Worm (Caenorhabditis elegans): ENCODE results near the gene Y22D7AL.1.

ce11 chrIII:1622329-1622728, 30.0 kb upstream of the Y22D7AL.1 start:
- no peak for TF ChIP-seq unc-62 (GFP tag; optimal IDR thresholded peaks at IDR 0.05)
- TF ChIP-seq mes-4 (tag; optimal IDR thresholded peaks at IDR 0.05) = no peak
- no peak for TF ChIP-seq snpc-4 (GFP tag; optimal IDR thresholded peaks at IDR 0.05)
- TF ChIP-seq snpc-4 (tag; optimal IDR thresholded peaks at IDR 0.05) = no peak
- TF ChIP-seq hrde-1 (tag; optimal IDR thresholded peaks at IDR 0.05; ENCODE audit: borderline replicate concordance) = no peak
- no peak for TF ChIP-seq zim-3 (tag; optimal IDR thresholded peaks at IDR 0.05)
- TF ChIP-seq ceh-40 (GFP tag; IDR thresholded peaks at IDR 0.05) = no peak
- no peak for TF ChIP-seq him-1 (tag; optimal IDR thresholded peaks at IDR 0.05)
- no peak for TF ChIP-seq ama-1 (optimal IDR thresholded peaks at IDR 0.05)
- no peak for TF ChIP-seq ama-1 (GFP tag; optimal IDR thresholded peaks at IDR 0.05)
- no peak for TF ChIP-seq rec-8 (tag; optimal IDR thresholded peaks at IDR 0.05)
